Worm (Caenorhabditis elegans) whole organism, L3 larva: ENCODE data around the gene srv-1.

Experiments
- ZK546.5 ChIP-seq: sonication (generic microtip); optimal IDR thresholded peaks from 2 replicates; lab custom pipeline; 2017; ENCODE audit warnings: missing biosample characterization, missing genetic modification characterization
- elt-3 ChIP-seq, 3 experiments: fragments of 150-350 bp in 1 of 3; sonication (generic microtip) in 2 of 3; optimal IDR thresholded peaks; 2 replicates in 2 of 3; 4 replicates in 1 of 3; lab custom pipeline; 2014 to 2017; ENCODE audit warnings: missing biosample characterization in 3 of 3, missing genetic modification characterization in 3 of 3
- nhr-28 ChIP-seq: fragments of 150-350 bp; optimal IDR thresholded peaks from 2 replicates; lab custom pipeline; 2014; ENCODE audit warnings: missing biosample characterization, missing genetic modification characterization
- pha-4 ChIP-seq: fragments of 150-350 bp; optimal IDR thresholded peaks from 2 replicates; lab custom pipeline; 2014; ENCODE audit warnings: missing biosample characterization, missing genetic modification reagents, missing genetic modification characterization
- unc-62 ChIP-seq: fragments of 150-350 bp; sonication (generic microtip); optimal IDR thresholded peaks from 4 replicates; lab custom pipeline; 2014; ENCODE audit warnings: missing biosample characterization, missing genetic modification reagents, missing genetic modification characterization

DNA sequence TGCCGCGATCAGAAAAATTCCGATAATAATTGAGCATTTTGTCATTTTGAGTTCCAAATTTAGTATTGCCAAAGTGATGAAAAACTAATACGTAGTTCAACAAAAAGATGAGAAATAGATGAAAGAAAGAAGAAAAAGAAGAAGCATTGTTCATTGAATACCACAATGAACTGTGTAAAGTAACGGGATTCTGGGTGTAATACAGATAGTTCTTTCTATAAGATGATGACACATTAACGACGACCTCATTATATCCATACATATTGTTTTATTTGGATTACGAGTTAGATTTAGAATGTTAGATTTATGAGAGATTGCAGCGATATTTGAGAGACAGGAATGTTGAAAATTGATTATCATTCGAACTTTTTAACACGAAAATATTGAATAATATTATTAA is 41.4 kb downstream of the srv-1 start, which contains the start of gene K04C2.5:
- TF ChIP-seq elt-3 (tag; optimal IDR thresholded peaks at IDR 0.05; lab: Kevin White, UChicago), result no peak
- no peak for TF ChIP-seq pha-4 (tag; lab: Kevin White, UChicago)
- TF ChIP-seq unc-62, result no peak
- no peak for TF ChIP-seq ZK546.5 (tag; lab: Kevin White, UChicago)
- TF ChIP-seq nhr-28, result no peak
